Fruit fly (Drosophila melanogaster) whole organism, pupa: ENCODE data around the gene CG14115.

Experiments used
- CG10348 ChIP-seq: fragments of 200-800 bp; sonication (Bioruptor generic); IDR thresholded peaks from 2 replicates; pipeline ENCODE4 v1.3.6; 2022; ENCODE audit warnings: missing biosample characterization, missing genetic modification characterization
- CG13204 ChIP-seq: fragments of 200-800 bp; sonication (Bioruptor generic); optimal IDR thresholded peaks from 2 replicates; lab custom pipeline; 2018; ENCODE audit warnings: missing biosample characterization, mild to moderate bottlenecking, missing genetic modification characterization, moderate library complexity
- CG14655 ChIP-seq: fragments of 200-800 bp; sonication (Bioruptor generic); optimal IDR thresholded peaks from 3 replicates; lab custom pipeline; 2017; ENCODE audit warnings: mild to moderate bottlenecking, missing biosample characterization, missing genetic modification reagents, missing genetic modification characterization
- CG4496 ChIP-seq: fragments of 200-800 bp; sonication (Bioruptor generic); IDR thresholded peaks from 3 replicates; pipeline ENCODE4 v1.3.6; 2022; ENCODE audit warnings: missing biosample characterization, missing genetic modification characterization
- CG8301 ChIP-seq: fragments of 200-800 bp; sonication (Bioruptor generic); optimal IDR thresholded peaks from 2 replicates; lab custom pipeline; 2018; ENCODE audit warnings: missing biosample characterization, mild to moderate bottlenecking, missing genetic modification characterization
- CG9948 ChIP-seq: fragments of 200-800 bp; sonication (Bioruptor generic); optimal IDR thresholded peaks from 2 replicates; lab custom pipeline; 2018; ENCODE audit warnings: missing biosample characterization, mild to moderate bottlenecking, missing genetic modification characterization, moderate library complexity
- D1 ChIP-seq: fragments of 200-800 bp; sonication (Bioruptor generic); optimal IDR thresholded peaks from 2 replicates; lab custom pipeline; 2018; ENCODE audit warnings: missing biosample characterization, mild to moderate bottlenecking, missing genetic modification characterization, moderate library complexity
- EcR ChIP-seq: fragments of 200-800 bp; sonication (Bioruptor generic); optimal IDR thresholded peaks from 3 replicates; lab custom pipeline; 2019; ENCODE audit warnings: missing biosample characterization, missing genetic modification characterization, mild to moderate bottlenecking, moderate library complexity, missing genetic modification reagents
- Pif1A ChIP-seq: fragments of 200-800 bp; sonication (Bioruptor generic); optimal IDR thresholded peaks from 3 replicates; lab custom pipeline; 2016; ENCODE audit warnings: missing biosample characterization, missing genetic modification characterization
- Pif1B ChIP-seq: fragments of 200-800 bp; sonication (Bioruptor generic); optimal IDR thresholded peaks from 3 replicates; lab custom pipeline; 2016; ENCODE audit warnings: missing biosample characterization, missing genetic modification characterization
- Snoo ChIP-seq: fragments of 200-800 bp; sonication (Bioruptor generic); optimal IDR thresholded peaks from 3 replicates; lab custom pipeline; 2017; ENCODE audit warnings: missing biosample characterization, mild to moderate bottlenecking, missing genetic modification characterization, inconsistent platforms
- fd96Ca ChIP-seq: fragments of 200-800 bp; sonication (Bioruptor generic); IDR thresholded peaks from 3 replicates; pipeline ENCODE4 v1.3.6; 2022; ENCODE audit warnings: missing biosample characterization, missing genetic modification characterization
- rn ChIP-seq: fragments of 200-800 bp; sonication (Bioruptor generic); IDR thresholded peaks from 2 replicates; pipeline ENCODE4 v1.3.6; 2022; ENCODE audit warnings: missing biosample characterization, missing genetic modification characterization

DNA sequence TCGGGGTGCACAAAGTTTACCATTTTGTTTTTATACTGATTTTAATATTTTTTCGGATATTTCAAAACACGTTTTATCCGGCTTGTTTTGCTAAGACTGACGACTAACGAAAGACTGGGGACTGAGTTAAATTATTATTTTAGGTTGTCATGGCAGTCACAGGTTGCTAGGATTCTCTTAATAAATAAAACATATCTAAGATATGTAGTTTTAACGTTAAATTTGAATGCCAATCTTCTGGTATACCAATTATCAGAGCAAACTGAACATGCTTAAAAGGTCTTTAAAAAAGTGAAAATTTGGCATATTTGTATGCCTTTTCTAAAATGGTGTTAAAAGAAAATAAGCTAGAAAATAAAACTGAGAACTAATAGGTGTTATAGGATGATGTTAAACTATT is 34.9 kb downstream of the CG14115 start, which contains the start of gene Zmynd10:
- TF ChIP-seq EcR (GFP tag; lab: Kevin White, UChicago) (no peak), CG8301 (tag; lab: Kevin White, UChicago) (no peak), D1 (tag; lab: Kevin White, UChicago) (no peak), CG4496 (no peak), Pif1A (no peak), CG9948 (tag; lab: Kevin White, UChicago) (no peak), CG13204 (GFP tag; lab: Kevin White, UChicago) (no peak), Snoo (no peak), CG14655 (GFP tag; lab: Kevin White, UChicago) (no peak), CG10348 (GFP tag; lab: Robert Waterston, UW) (no peak), rn (GFP tag; lab: Robert Waterston, UW) (no peak), fd96Ca (GFP tag; lab: Robert Waterston, UW) (no peak), Pif1B (GFP tag; lab: Kevin White, UChicago) (no peak)
